Worm (Caenorhabditis elegans): Measurements from ENCODE around the gene C33D3.3.

C33D3.3 gene

DNA sequence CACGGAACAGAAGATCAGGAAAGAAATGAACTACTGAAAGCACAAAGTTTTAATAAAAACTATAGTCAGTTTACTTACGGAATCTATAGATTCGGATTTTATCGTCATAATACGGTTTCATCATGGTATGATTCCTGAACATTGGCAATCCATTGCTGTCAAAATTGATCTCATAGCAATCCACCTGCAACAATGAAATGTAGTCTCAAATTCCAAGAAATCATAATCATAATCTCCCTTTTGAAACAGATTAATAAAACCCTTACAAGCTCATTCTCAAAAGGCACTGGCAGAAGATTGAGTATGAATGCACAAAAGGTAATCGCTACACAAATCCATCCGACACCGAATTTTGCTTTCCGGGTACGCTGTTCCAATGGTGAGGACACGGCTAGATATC is 22.8 kb upstream of the C33D3.3 start:
- TF ChIP-seq sma-3 (GFP tag; optimal IDR thresholded peaks at IDR 0.05): no peak
- no peak for TF ChIP-seq alr-1 (tag; optimal IDR thresholded peaks at IDR 0.05)
- TF ChIP-seq mab-5 (tag; optimal IDR thresholded peaks at IDR 0.05): no peak
- TF ChIP-seq Y55F3AM.14 (GFP tag; optimal IDR thresholded peaks at IDR 0.05): no peak
- TF ChIP-seq gmeb-1 (tag; optimal IDR thresholded peaks at IDR 0.05): no peak
- TF ChIP-seq skn-1 (tag; optimal IDR thresholded peaks at IDR 0.05): no peak

DNA sequence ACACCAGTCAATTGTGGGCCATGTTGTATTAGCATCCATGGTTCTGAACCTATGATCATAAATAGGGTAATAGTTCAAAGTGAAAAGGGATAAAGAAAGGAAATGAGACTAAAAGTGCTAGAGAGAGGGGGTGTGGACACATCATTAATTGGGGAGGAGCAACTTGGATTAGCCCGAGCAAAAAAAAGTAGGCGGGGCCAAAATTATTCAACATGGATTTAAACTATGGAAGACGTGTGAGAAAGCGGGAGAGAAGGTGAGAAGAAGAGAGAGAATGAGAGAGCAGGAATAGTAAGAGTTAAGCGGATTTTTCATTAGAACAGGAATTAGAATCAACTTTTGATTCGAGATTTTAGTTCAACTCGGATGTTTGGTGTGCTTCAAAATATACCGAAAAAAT is 21.6 kb upstream of the C33D3.3 start, which contains the start of gene C39B10.1:
Gene C39B10.1, minus strand, starts transcription at position 101 of the 400 bp plus-strand sequence.
- no peak for TF ChIP-seq unc-62 (GFP tag; optimal IDR thresholded peaks at IDR 0.05)
- TF ChIP-seq snpc-4 (tag; optimal IDR thresholded peaks at IDR 0.05): no peak
- TF ChIP-seq crh-2 (tag; optimal IDR thresholded peaks at IDR 0.05): no peak
- TF ChIP-seq Y55F3AM.14 (GFP tag; optimal IDR thresholded peaks at IDR 0.05): no peak
- no peak for TF ChIP-seq dmd-4 (tag; optimal IDR thresholded peaks at IDR 0.05)
- TF ChIP-seq nhr-6 (tag; optimal IDR thresholded peaks at IDR 0.05): no peak
- no peak for TF ChIP-seq alr-1 (tag; optimal IDR thresholded peaks at IDR 0.05)
- no peak for TF ChIP-seq peb-1 (tag; optimal IDR thresholded peaks at IDR 0.05)
- TF ChIP-seq nhr-10 (tag; optimal IDR thresholded peaks at IDR 0.05): no peak
- TF ChIP-seq mbf-1 (tag; optimal IDR thresholded peaks at IDR 0.05): no peak
- TF ChIP-seq fos-1 (tag; optimal IDR thresholded peaks at IDR 0.05): no peak
- no peak for TF ChIP-seq ceh-82 (tag; optimal IDR thresholded peaks at IDR 0.05)
- no peak for TF ChIP-seq ztf-1 (GFP tag; conservative IDR thresholded peaks at IDR 0.05)
- TF ChIP-seq ZK546.5 (tag; optimal IDR thresholded peaks at IDR 0.05): no peak
- TF ChIP-seq egl-27 (tag; optimal IDR thresholded peaks at IDR 0.05): no peak
- TF ChIP-seq elt-3 (tag; optimal IDR thresholded peaks at IDR 0.05): no peak
- TF ChIP-seq nhr-237 (tag; optimal IDR thresholded peaks at IDR 0.05): no peak
- no peak for TF ChIP-seq nhr-77 (tag; optimal IDR thresholded peaks at IDR 0.05)

DNA sequence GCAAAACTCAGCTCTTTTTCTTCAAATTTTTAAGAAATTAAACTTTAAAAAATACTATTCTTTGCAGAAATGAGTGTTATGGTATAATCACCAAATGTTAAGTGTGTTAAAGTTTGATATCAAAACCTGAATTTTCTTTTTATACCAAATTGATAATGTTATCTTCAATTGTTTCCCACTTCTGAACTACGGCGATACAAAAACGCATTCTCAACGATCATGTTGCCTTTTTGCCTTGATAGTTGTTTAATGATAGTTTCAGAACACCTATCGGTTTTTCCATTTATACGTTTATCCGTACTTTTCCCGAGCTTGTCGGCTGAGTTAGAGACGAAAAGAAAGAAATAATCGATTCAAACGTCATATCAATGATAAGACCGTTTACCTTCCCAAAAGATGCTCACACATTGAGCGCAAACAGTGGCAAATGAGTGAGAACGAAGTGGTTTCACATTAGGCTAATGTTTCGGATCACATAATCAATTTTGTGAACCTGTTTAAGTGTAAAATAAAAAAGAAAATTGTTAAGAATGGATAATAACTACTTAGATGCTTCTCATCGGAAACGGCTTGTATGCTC is 10.1 kb upstream of the C33D3.3 start, which contains the start of gene elt-4:
Gene elt-4, plus strand, starts transcription at position 530 of the 580 bp plus-strand sequence.
- TF ChIP-seq lsy-2 (tag; optimal IDR thresholded peaks at IDR 0.05) (no peak), fos-1 (tag; optimal IDR thresholded peaks at IDR 0.05) (peak; percentile 60)

DNA sequence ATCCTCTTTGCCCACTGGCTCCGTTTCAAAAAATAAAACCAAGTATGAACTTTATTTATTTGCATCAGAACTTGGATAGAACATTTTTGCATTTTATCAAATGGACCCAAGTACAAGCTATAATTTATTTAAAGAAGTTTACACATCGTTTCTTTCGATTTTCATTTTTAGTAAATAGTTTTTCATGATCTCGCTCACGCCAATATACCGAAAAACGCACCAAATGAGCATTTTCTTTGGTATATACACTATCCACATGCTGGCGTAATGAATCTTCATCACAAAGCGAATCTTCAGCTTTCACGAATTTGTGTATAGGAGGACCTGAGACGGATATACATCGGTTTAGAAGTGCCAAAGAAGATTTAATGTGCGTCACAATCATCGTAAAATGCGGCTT is 8.6 kb upstream of the C33D3.3 start, which contains the start of gene C39B10.7:
Gene C39B10.7, plus strand, starts transcription at position 301 of the 400 bp plus-strand sequence.
- no peak for TF ChIP-seq egl-27 (tag; optimal IDR thresholded peaks at IDR 0.05)
- TF ChIP-seq lin-13 (GFP tag; optimal IDR thresholded peaks at IDR 0.05): no peak
- TF ChIP-seq gmeb-1 (tag; optimal IDR thresholded peaks at IDR 0.05): no peak
- TF ChIP-seq nhr-6 (tag; optimal IDR thresholded peaks at IDR 0.05): no peak
- TF ChIP-seq mbf-1 (tag; optimal IDR thresholded peaks at IDR 0.05): no peak
- TF ChIP-seq nhr-21 (tag; optimal IDR thresholded peaks at IDR 0.05): no peak
- no peak for TF ChIP-seq R02D3.7 (tag; optimal IDR thresholded peaks at IDR 0.05)
- no peak for TF ChIP-seq ztf-11 (tag; optimal IDR thresholded peaks at IDR 0.05)
- TF ChIP-seq nhr-237 (tag; optimal IDR thresholded peaks at IDR 0.05): no peak
- TF ChIP-seq fos-1 (tag; optimal IDR thresholded peaks at IDR 0.05): no peak
- no peak for TF ChIP-seq lin-11 (tag; optimal IDR thresholded peaks at IDR 0.05)

DNA sequence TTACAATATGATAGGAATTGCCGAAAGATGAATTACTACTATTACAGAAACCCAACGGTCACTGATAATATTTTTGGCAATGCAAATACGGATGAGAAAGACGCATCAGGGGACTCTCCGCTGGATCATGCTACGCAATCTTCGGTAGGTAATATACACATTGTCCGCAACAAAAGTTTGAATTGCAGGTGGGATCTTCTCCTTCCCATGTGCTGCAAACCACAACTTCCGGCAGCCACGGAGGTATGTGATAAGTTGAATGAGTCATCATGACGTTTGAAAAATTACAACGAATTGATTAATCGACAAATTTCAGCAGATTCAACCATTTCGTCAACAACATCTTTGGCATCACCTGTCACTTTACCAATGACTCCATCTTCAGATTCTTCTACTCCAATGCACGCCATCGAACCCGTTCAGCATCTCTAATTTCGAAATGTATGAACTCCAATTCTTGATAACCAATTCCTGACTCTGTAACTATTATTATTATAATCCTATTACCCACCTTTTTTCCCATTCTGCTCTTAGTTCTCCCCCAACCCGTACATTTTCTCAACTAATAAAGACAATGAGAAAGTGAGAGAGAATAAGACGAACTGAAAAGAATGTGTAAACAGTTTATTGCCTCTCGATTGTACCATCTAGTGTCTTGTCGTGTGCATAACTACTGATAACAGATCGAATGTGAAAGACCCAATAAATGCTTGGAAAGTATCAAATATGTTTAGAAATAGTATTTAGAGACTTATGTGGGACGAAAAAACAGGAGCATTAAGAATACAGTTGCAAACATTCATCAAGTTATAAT is 7.8 kb upstream of the C33D3.3 start:
- TF ChIP-seq sma-9 (GFP tag; optimal IDR thresholded peaks at IDR 0.05): peak; percentile 53
- TF ChIP-seq sma-9 (tag; optimal IDR thresholded peaks at IDR 0.05): no peak
- no peak for TF ChIP-seq ztf-1 (GFP tag; conservative IDR thresholded peaks at IDR 0.05)
- no peak for TF ChIP-seq aly-2 (tag; optimal IDR thresholded peaks at IDR 0.05)
- TF ChIP-seq unc-55 (GFP tag; optimal IDR thresholded peaks at IDR 0.05): no peak
- TF ChIP-seq skn-1 (tag; optimal IDR thresholded peaks at IDR 0.05): peak; percentile 38
- TF ChIP-seq nhr-129 (tag; optimal IDR thresholded peaks at IDR 0.05): no peak
- TF ChIP-seq egl-27 (tag; optimal IDR thresholded peaks at IDR 0.05): no peak
- TF ChIP-seq mab-5 (tag; optimal IDR thresholded peaks at IDR 0.05): no peak
- TF ChIP-seq F13H6.1 (tag; optimal IDR thresholded peaks at IDR 0.05): peak; percentile 49
- no peak for TF ChIP-seq nhr-11 (tag; optimal IDR thresholded peaks at IDR 0.05)
- TF ChIP-seq gmeb-1 (tag; optimal IDR thresholded peaks at IDR 0.05): peak; percentile 11
- no peak for TF ChIP-seq peb-1 (tag; optimal IDR thresholded peaks at IDR 0.05)
- TF ChIP-seq sma-3 (GFP tag; optimal IDR thresholded peaks at IDR 0.05): peak; percentile 1
- TF ChIP-seq crh-2 (tag; optimal IDR thresholded peaks at IDR 0.05): peak; percentile 68
- TF ChIP-seq lsy-2 (tag; optimal IDR thresholded peaks at IDR 0.05): peak in 1 of 2 experiments; percentile 4
- TF ChIP-seq mbf-1 (tag; optimal IDR thresholded peaks at IDR 0.05): no peak
- no peak for TF ChIP-seq nhr-21 (tag; optimal IDR thresholded peaks at IDR 0.05)
- no peak for TF ChIP-seq lin-11 (tag; optimal IDR thresholded peaks at IDR 0.05)
- peak; percentile 93 for TF ChIP-seq fos-1 (tag; optimal IDR thresholded peaks at IDR 0.05)

Measured in whole organism, L2 larva.